Worm (Caenorhabditis elegans): ENCODE measurements around the gene C07E3.9.

The C07E3.9 gene

ce11 chrII:10349915-10350314, 641 bp upstream of the C07E3.9 start, which contains the start of gene stip-1:
Gene stip-1 (minus strand): TSS chrII:10350012.
- no peak for TF ChIP-seq cebp-1 (GFP tag; IDR thresholded peaks at IDR 0.05)
- peak; percentile 48 for TF ChIP-seq cebp-1 (tag; optimal IDR thresholded peaks at IDR 0.05)
- TF ChIP-seq egl-44 (GFP tag; IDR thresholded peaks at IDR 0.05) = no peak

DNA sequence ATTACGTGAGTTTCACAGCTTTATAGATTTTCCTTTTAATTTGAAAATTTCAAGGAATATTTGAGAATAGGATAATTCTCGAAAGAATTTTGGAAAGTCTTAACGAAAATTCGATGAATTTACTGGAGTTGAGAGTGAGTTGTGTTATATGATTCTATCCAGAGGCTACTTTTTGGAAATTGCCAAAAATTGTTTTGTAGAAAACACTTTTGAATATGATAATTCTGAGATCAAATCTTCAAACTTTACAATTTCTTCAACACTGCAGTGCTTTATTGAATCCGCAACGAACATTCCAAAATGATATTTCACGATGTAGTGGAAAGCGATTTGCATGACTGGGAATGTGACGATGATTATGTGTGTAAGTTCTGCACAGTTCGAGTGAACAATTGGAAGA, 1.4 kb downstream of the C07E3.9 start, which contains the start of gene C07E3.8:
C07E3.8 (plus strand) TSS at position 301 of the 400 bp plus-strand sequence.
- TF ChIP-seq ztf-6 (GFP tag; IDR thresholded peaks at IDR 0.05) = no peak
- no peak for TF ChIP-seq T26A5.8 (tag; optimal IDR thresholded peaks at IDR 0.05)
- TF ChIP-seq ztf-25 (GFP tag; IDR thresholded peaks at IDR 0.05) = no peak
- TF ChIP-seq attf-3 (GFP tag; conservative IDR thresholded peaks at IDR 0.05) = no peak
- no peak for TF ChIP-seq lir-1 (GFP tag; conservative IDR thresholded peaks at IDR 0.05)
- TF ChIP-seq nfya-1 (tag; optimal IDR thresholded peaks at IDR 0.05; ENCODE audit: borderline replicate concordance, insufficient read depth) = no peak
- no peak for TF ChIP-seq C17E4.6 (GFP tag; IDR thresholded peaks at IDR 0.05)
- TF ChIP-seq ztf-18 (tag; optimal IDR thresholded peaks at IDR 0.05) = no peak
- TF ChIP-seq T07F8.4 (tag; optimal IDR thresholded peaks at IDR 0.05) = no peak
- no peak for TF ChIP-seq B0336.3 (GFP tag; IDR thresholded peaks at IDR 0.05)
- TF ChIP-seq repo-1 (tag; optimal IDR thresholded peaks at IDR 0.05) = no peak
- no peak for TF ChIP-seq K12H6.12 (tag; optimal IDR thresholded peaks at IDR 0.05)
- TF ChIP-seq rec-8 (tag; optimal IDR thresholded peaks at IDR 0.05) = no peak
- no peak for TF ChIP-seq let-526 (GFP tag; IDR thresholded peaks at IDR 0.05)
- TF ChIP-seq fkh-3 (tag; optimal IDR thresholded peaks at IDR 0.05) = no peak
- no peak for TF ChIP-seq lag-1 (GFP tag; IDR thresholded peaks at IDR 0.05)
- no peak for TF ChIP-seq snpc-4 (GFP tag; optimal IDR thresholded peaks at IDR 0.05)
- TF ChIP-seq snpc-4 (tag; optimal IDR thresholded peaks at IDR 0.05) = no peak
- TF ChIP-seq hrde-1 (tag; optimal IDR thresholded peaks at IDR 0.05; ENCODE audit: borderline replicate concordance) = no peak

ce11 chrII:10357468-10358007, 7.0 kb downstream of the C07E3.9 start, which contains the start of gene C07E3.3:
Gene C07E3.3 (minus strand): TSS chrII:10357518.
- no peak for TF ChIP-seq C17E4.6 (GFP tag; IDR thresholded peaks at IDR 0.05)
- no peak for TF ChIP-seq madf-6 (GFP tag; IDR thresholded peaks at IDR 0.05)
- no peak for TF ChIP-seq lsl-1 (GFP tag; optimal IDR thresholded peaks at IDR 0.05)
- no peak for TF ChIP-seq lag-1 (GFP tag; IDR thresholded peaks at IDR 0.05)
- TF ChIP-seq Y56A3A.18 (GFP tag; IDR thresholded peaks at IDR 0.05) = no peak
- TF ChIP-seq snpc-4 (GFP tag; optimal IDR thresholded peaks at IDR 0.05) = no peak
- no peak for TF ChIP-seq snpc-4 (tag; optimal IDR thresholded peaks at IDR 0.05)
- no peak for TF ChIP-seq F57C9.4 (tag; optimal IDR thresholded peaks at IDR 0.05)
- TF ChIP-seq rpc-1 (optimal IDR thresholded peaks at IDR 0.05) = no peak
- no peak for TF ChIP-seq rpc-1 (tag; optimal IDR thresholded peaks at IDR 0.05)
- no peak for TF ChIP-seq madf-10 (tag; optimal IDR thresholded peaks at IDR 0.05)
- TF ChIP-seq ztf-26 (tag; optimal IDR thresholded peaks at IDR 0.05) = no peak
- TF ChIP-seq sea-2 (GFP tag; IDR thresholded peaks at IDR 0.05) = no peak
- TF ChIP-seq aptf-2 (GFP tag; conservative IDR thresholded peaks at IDR 0.05) = no peak
- no peak for TF ChIP-seq let-526 (GFP tag; IDR thresholded peaks at IDR 0.05)
- TF ChIP-seq unc-130 (GFP tag; optimal IDR thresholded peaks at IDR 0.05) = no peak
- TF ChIP-seq ceh-40 (GFP tag; IDR thresholded peaks at IDR 0.05) = no peak
- no peak for TF ChIP-seq B0019.2 (GFP tag; conservative IDR thresholded peaks at IDR 0.05)
- no peak for TF ChIP-seq Y79H2A.3 (GFP tag; conservative IDR thresholded peaks at IDR 0.05)
- TF ChIP-seq unc-62 (GFP tag; optimal IDR thresholded peaks at IDR 0.05) = no peak
- TF ChIP-seq madf-3 (GFP tag; IDR thresholded peaks at IDR 0.05) = no peak
- TF ChIP-seq Y67H2A.10 (GFP tag; conservative IDR thresholded peaks at IDR 0.05) = no peak
